Fruit fly (Drosophila melanogaster) whole organism, pupa: ENCODE measurements around the gene bero.

Source experiments
- CG12605 ChIP-seq: fragments of 200-800 bp; sonication (Bioruptor generic); IDR thresholded peaks from 2 replicates; pipeline ENCODE4 v1.3.6; 2022; ENCODE audit warnings: missing biosample characterization, missing genetic modification characterization
- CG13204 ChIP-seq: fragments of 200-800 bp; sonication (Bioruptor generic); optimal IDR thresholded peaks from 2 replicates; lab custom pipeline; 2018; ENCODE audit warnings: missing biosample characterization, mild to moderate bottlenecking, missing genetic modification characterization, moderate library complexity
- CG32121 ChIP-seq: fragments of 200-800 bp; sonication (Bioruptor generic); IDR thresholded peaks from 2 replicates; pipeline ENCODE4 v1.3.6; 2022; ENCODE audit warnings: missing biosample characterization, missing genetic modification characterization
- CG4496 ChIP-seq: fragments of 200-800 bp; sonication (Bioruptor generic); IDR thresholded peaks from 3 replicates; pipeline ENCODE4 v1.3.6; 2022; ENCODE audit warnings: missing biosample characterization, missing genetic modification characterization
- D1 ChIP-seq: fragments of 200-800 bp; sonication (Bioruptor generic); optimal IDR thresholded peaks from 2 replicates; lab custom pipeline; 2018; ENCODE audit warnings: missing biosample characterization, mild to moderate bottlenecking, missing genetic modification characterization, moderate library complexity

DNA sequence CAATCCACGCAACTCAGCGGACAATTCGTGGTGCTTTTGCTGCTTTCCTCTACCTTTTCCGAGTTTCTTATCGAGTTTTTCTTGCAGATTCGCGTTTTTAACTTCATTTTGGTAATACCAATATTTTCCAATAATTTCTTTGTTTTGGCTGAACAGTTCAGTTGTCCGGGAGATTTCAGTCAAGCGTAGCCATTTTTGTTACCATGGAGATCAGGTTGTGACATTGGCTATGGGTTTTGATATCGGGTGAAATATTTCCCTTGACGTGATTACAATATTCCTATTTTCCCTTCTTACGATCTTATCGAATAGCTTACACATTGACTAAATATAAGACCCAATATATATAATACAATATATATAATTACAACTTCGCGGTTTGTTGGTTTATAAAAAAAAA, 23.0 kb upstream of the bero start, which contains the start of gene Oseg5:
- TF ChIP-seq CG13204 (GFP tag; lab: Kevin White, UChicago) (no peak), D1 (tag; lab: Kevin White, UChicago) (no peak), CG4496 (GFP tag; lab: Robert Waterston, UW) (no peak), CG12605 (GFP tag; lab: Robert Waterston, UW) (no peak), CG32121 (GFP tag; lab: Robert Waterston, UW) (no peak)
